Fruit fly (Drosophila melanogaster): ENCODE results near the gene mts.

The mts gene

dm6 chr2L:7827045-7828004 is at the start of gene mts, which contains the start of gene Rack1:
Gene mts (plus strand): TSS chr2L:7827650.
Gene Rack1 (minus strand): TSS chr2L:7827315.
- no peak for TF ChIP-seq CG8478 (optimal IDR thresholded peaks at IDR 0.05)
- peak in 1 of 2 experiments; percentile 22 for TF ChIP-seq CTCF (optimal IDR thresholded peaks at IDR 0.05)

- no peak for TF ChIP-seq CTCF (optimal IDR thresholded peaks at IDR 0.05)
- TF ChIP-seq CG8478 (optimal IDR thresholded peaks at IDR 0.05): no peak
These were observed 49.3 kb upstream of the mts start, which contains the start of gene CG7179 for dm6 chr2L:7777979-7778692. Gene CG7179 (minus strand): TSS chr2L:7778029.

dm6 chr2L:7779785-7780184 is 47.7 kb upstream of the mts start, which contains the start of gene Uro:
Gene Uro (plus strand): TSS chr2L:7780085.
- TF ChIP-seq CTCF (optimal IDR thresholded peaks at IDR 0.05) (no peak), CG8478 (optimal IDR thresholded peaks at IDR 0.05) (no peak)

- TF ChIP-seq CG8478 (optimal IDR thresholded peaks at IDR 0.05): no peak
- TF ChIP-seq CTCF (optimal IDR thresholded peaks at IDR 0.05): no peak
These were observed 46.3 kb upstream of the mts start, which contains the start of gene CG7164 for dm6 chr2L:7781165-7781564. Gene CG7164 (plus strand): TSS chr2L:7781465.

- TF ChIP-seq CG8478 (optimal IDR thresholded peaks at IDR 0.05) (no peak), CTCF (optimal IDR thresholded peaks at IDR 0.05) (no peak)
These were observed 44.6 kb upstream of the mts start, which contains the start of gene Brd7-9 for dm6 chr2L:7782788-7783401. Gene Brd7-9 (plus strand): TSS chr2L:7782865.

- TF ChIP-seq CTCF (optimal IDR thresholded peaks at IDR 0.05) (no peak), CG8478 (optimal IDR thresholded peaks at IDR 0.05) (no peak)
These were observed 38.4 kb upstream of the mts start for dm6 chr2L:7788952-7789466.

- no peak for TF ChIP-seq CTCF (optimal IDR thresholded peaks at IDR 0.05)
- no peak for TF ChIP-seq CG8478 (optimal IDR thresholded peaks at IDR 0.05)
These were observed 37.4 kb upstream of the mts start for dm6 chr2L:7790081-7790447.

dm6 chr2L:7790448-7791355 is 36.7 kb upstream of the mts start, which contains the start of gene CG7149:
Gene CG7149 (minus strand): TSS chr2L:7790557.
- TF ChIP-seq CTCF (optimal IDR thresholded peaks at IDR 0.05) (no peak), CG8478 (optimal IDR thresholded peaks at IDR 0.05) (no peak)

- TF ChIP-seq CTCF (optimal IDR thresholded peaks at IDR 0.05) (no peak), CG8478 (optimal IDR thresholded peaks at IDR 0.05) (no peak)
These were observed 36.1 kb upstream of the mts start for dm6 chr2L:7791356-7791738.

- TF ChIP-seq CTCF (optimal IDR thresholded peaks at IDR 0.05) (no peak), CG8478 (optimal IDR thresholded peaks at IDR 0.05) (no peak)
These were observed 32.6 kb upstream of the mts start for dm6 chr2L:7794689-7795475.

- TF ChIP-seq CTCF (optimal IDR thresholded peaks at IDR 0.05): no peak
These were observed 31.6 kb upstream of the mts start, which contains the start of gene LKRSDH for dm6 chr2L:7795859-7796258. Gene LKRSDH (minus strand): TSS chr2L:7795959.

dm6 chr2L:7799804-7800433 is 27.5 kb upstream of the mts start, which contains the start of the genes Herp and r2d2:
Gene Herp (minus strand): TSS chr2L:7800058.
Gene r2d2 (plus strand): TSS chr2L:7800147.
- TF ChIP-seq CTCF (optimal IDR thresholded peaks at IDR 0.05): peak in 1 of 2 experiments; percentile 17
- TF ChIP-seq CG8478 (optimal IDR thresholded peaks at IDR 0.05): no peak

Data from S2 (cell line).